Worm (Caenorhabditis elegans) whole organism, midembryonic: Measurements from ENCODE around the gene ooc-5.

Experiments used
- T22C8.4 ChIP-seq: fragments of 200-800 bp; sonication (Bioruptor generic); IDR thresholded peaks from 2 replicates; pipeline ENCODE4 v1.3.6; 2022; ENCODE audit warnings: missing genetic modification characterization, missing compliant biosample characterization
- cog-1 ChIP-seq: sonication (generic microtip); optimal IDR thresholded peaks from 2 replicates; lab custom pipeline; 2016; ENCODE audit warnings: missing genetic modification characterization, missing compliant biosample characterization
- flt-1 ChIP-seq: fragments of 200-800 bp; sonication (Bioruptor generic); IDR thresholded peaks from 2 replicates; pipeline ENCODE4 v1.3.6; 2022; ENCODE audit warnings: missing genetic modification characterization, missing compliant biosample characterization
- klf-2 ChIP-seq: fragments of 200-800 bp; sonication (Bioruptor generic); conservative IDR thresholded peaks from 2 replicates; pipeline ENCODE4 v1.3.6; 2022; ENCODE audit warnings: missing genetic modification reagents, missing genetic modification characterization, missing compliant biosample characterization
- med-1 ChIP-seq: sonication (generic microtip); optimal IDR thresholded peaks from 2 replicates; lab custom pipeline; 2017; ENCODE audit warnings: missing genetic modification characterization, mild to moderate bottlenecking, missing compliant biosample characterization, antibody characterized with exemption, missing genetic modification reagents; ENCODE audit not compliant: insufficient read depth
- ref-1 ChIP-seq: fragments of 200-800 bp; sonication (Bioruptor generic); conservative IDR thresholded peaks from 2 replicates; pipeline ENCODE4 v1.3.6; 2022; ENCODE audit warnings: missing genetic modification reagents, missing genetic modification characterization, missing compliant biosample characterization
- tab-1 ChIP-seq: fragments of 200-800 bp; sonication (Bioruptor generic); IDR thresholded peaks from 2 replicates; pipeline ENCODE4 v1.3.6; 2022; ENCODE audit warnings: missing genetic modification characterization, missing compliant biosample characterization
- ztf-23 ChIP-seq: fragments of 200-800 bp; sonication (Bioruptor generic); IDR thresholded peaks from 2 replicates; pipeline ENCODE4 v1.3.6; 2022; ENCODE audit warnings: missing genetic modification reagents, missing genetic modification characterization, missing compliant biosample characterization
- ztf-29 ChIP-seq: fragments of 200-800 bp; sonication (Bioruptor generic); IDR thresholded peaks from 2 replicates; pipeline ENCODE4 v1.3.6; 2022; ENCODE audit warnings: missing genetic modification reagents, missing genetic modification characterization, missing compliant biosample characterization

The ooc-5 gene

DNA sequence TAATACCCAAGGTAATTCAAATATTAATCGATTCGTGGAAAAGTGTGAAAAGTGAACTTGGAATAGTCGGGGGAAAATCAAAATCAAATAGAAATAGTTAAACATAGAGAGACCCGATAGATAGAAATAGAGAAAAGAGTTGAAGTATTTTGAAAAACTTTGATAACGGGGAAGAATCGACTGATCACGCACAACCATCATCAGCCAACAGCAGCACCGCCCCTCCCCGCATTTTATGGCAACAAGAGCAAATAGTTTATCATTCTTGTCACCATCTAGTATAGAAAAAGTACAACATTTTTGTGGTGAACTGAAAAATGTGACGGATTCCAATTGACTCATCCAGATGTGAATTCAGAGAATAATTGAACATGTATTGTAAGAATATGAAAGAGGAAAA, 1.4 kb upstream of the ooc-5 start:
- TF ChIP-seq cog-1 (tag; lab: Kevin White, UChicago): no peak
- no peak for TF ChIP-seq med-1 (GFP tag; lab: Kevin White, UChicago)
- no peak for TF ChIP-seq T22C8.4 (GFP tag; lab: Robert Waterston, UW)
- TF ChIP-seq ztf-23 (GFP tag; lab: Robert Waterston, UW): no peak
- TF ChIP-seq ztf-29 (GFP tag; lab: Robert Waterston, UW): no peak
- TF ChIP-seq ref-1: no peak
- TF ChIP-seq tab-1 (GFP tag; lab: Robert Waterston, UW): no peak
- TF ChIP-seq klf-2: no peak
- TF ChIP-seq flt-1: no peak

DNA sequence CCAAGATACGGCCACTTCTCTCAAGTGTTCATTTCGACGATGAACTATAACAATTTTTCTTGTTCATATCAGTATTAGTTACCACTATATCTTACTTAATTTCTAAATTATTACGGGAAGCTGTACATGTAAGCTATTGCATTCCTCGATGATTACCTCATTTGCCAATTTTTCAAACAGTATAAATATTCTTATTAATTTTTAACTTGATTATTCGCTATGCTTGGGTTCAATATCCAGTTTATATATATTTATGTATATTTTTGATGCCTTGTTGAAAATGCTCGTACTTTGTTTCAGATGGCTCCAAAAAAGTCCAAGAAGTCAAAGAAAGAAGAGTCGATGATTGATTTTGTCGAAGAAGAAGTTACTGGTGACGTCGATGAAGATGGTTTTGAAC, 1.4 kb downstream of the ooc-5 start, which contains the start of gene F44G4.1:
Gene F44G4.1 (plus strand): TSS at position 301 of the 400 bp plus-strand sequence.
- TF ChIP-seq cog-1 (tag; lab: Kevin White, UChicago) (no peak), ztf-23 (GFP tag; lab: Robert Waterston, UW) (no peak), ztf-29 (GFP tag; lab: Robert Waterston, UW) (no peak), med-1 (GFP tag; lab: Kevin White, UChicago) (no peak)

DNA sequence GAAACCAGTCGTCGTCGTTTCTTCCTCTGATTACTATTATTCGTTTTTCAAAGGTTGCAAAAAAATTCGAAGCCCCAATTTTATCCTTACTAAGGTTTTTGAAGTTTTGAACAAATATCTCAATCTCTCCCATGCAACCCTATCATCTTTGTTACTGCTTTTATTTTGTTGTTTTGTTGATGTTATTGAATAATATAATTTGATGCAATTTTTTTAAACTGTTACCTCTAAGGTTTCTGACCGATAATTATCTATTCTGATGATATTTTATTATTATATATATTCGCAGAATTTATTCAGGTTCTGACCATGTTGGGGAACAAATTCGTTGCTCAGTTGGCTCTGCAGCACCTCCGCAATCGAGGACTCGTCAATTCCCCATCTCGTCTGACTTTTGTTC, 3.1 kb downstream of the ooc-5 start, which contains the start of gene ndub-2:
Gene ndub-2 (plus strand): TSS at position 301 of the 400 bp plus-strand sequence.
- no peak for TF ChIP-seq ztf-29 (GFP tag; lab: Robert Waterston, UW)
- no peak for TF ChIP-seq cog-1 (tag; lab: Kevin White, UChicago)
- no peak for TF ChIP-seq flt-1
- no peak for TF ChIP-seq med-1 (GFP tag; lab: Kevin White, UChicago)
- no peak for TF ChIP-seq ztf-23 (GFP tag; lab: Robert Waterston, UW)
- TF ChIP-seq ref-1: no peak
- TF ChIP-seq klf-2: no peak
- TF ChIP-seq tab-1 (GFP tag; lab: Robert Waterston, UW): no peak
- TF ChIP-seq T22C8.4 (GFP tag; lab: Robert Waterston, UW): no peak

DNA sequence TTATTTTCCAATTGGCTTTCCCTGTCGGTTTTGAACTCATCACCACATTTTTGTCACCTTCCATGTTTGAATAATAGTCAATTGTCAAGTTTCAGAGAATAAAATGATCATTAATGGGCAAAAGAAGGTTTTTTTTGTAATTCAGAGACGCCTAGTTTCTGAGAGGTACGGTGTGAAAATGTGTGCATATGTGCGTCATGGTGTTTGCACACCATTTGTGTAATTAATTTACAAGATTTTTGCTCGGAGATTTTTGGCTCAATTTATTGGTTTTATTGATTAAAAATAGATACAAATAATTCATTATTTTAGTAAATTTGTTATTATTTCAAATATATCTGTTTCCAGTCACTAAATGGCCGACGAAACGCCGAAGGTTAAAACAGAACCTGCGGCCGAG, 4.5 kb downstream of the ooc-5 start, which contains the start of the genes F44G4.3 and tdp-1:
Gene F44G4.3 (minus strand): TSS at position 184 of the 400 bp plus-strand sequence.
Gene tdp-1 (plus strand): TSS at position 347 of the 400 bp plus-strand sequence.
- TF ChIP-seq tab-1 (GFP tag; lab: Robert Waterston, UW) (no peak), ref-1 (no peak), ztf-23 (GFP tag; lab: Robert Waterston, UW) (no peak), ztf-29 (GFP tag; lab: Robert Waterston, UW) (no peak), cog-1 (tag; lab: Kevin White, UChicago) (no peak), med-1 (GFP tag; lab: Kevin White, UChicago) (no peak), klf-2 (no peak), T22C8.4 (GFP tag; lab: Robert Waterston, UW) (no peak), flt-1 (no peak)

DNA sequence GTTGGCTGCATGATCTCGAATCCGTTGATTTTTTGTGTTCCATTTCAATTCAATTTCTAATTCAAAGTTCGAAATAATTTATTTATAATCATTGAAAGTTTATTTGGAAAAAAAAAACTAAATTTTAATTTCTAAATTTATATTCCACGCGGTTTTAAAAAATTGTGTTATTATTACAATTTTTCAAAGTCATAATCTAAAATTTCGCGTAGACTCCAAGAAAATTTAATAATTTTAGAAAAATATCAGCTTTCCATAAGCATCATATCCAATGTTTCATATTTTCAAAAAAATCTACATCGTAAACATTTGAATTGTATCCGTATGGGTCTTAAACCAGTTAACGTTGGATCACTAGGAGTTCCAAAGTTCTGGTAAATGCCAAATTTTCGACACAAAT, 7.4 kb downstream of the ooc-5 start, which contains the start of gene F44G4.5:
Gene F44G4.5 (minus strand): TSS at position 101 of the 400 bp plus-strand sequence.
- TF ChIP-seq cog-1 (tag; lab: Kevin White, UChicago): no peak
- no peak for TF ChIP-seq tab-1 (GFP tag; lab: Robert Waterston, UW)
- TF ChIP-seq T22C8.4 (GFP tag; lab: Robert Waterston, UW): no peak
- TF ChIP-seq klf-2: no peak
- no peak for TF ChIP-seq flt-1
- no peak for TF ChIP-seq med-1 (GFP tag; lab: Kevin White, UChicago)
- TF ChIP-seq ref-1: no peak
- no peak for TF ChIP-seq ztf-29 (GFP tag; lab: Robert Waterston, UW)
- TF ChIP-seq ztf-23 (GFP tag; lab: Robert Waterston, UW): no peak

DNA sequence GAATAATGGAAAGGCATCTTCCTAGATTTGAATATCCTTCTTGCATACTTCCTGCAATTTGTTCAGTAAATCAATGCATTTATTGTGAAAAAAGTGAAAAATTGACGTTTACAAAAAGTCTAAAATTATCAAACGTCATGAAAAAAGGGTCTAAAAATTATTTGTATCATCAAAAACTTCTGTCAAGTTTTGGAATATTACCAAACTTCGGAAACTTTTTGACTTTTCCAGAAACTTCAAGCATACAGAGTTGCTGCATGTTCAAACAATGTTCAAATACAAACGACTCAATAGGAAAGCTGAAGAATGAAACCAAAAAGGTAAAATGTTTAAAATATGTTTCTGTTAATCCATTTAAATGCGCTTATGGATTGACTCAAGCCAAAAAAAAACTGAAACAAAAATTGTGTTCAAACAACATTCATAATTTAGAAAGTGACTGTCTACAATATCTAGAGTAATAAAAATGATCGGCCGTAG, 8.8 kb downstream of the ooc-5 start, which contains the start of gene F44G4.6:
Gene F44G4.6 (minus strand): TSS at position 51 of the 480 bp plus-strand sequence.
- TF ChIP-seq ref-1 (no peak), ztf-23 (GFP tag; lab: Robert Waterston, UW) (no peak), tab-1 (GFP tag; lab: Robert Waterston, UW) (no peak)

DNA sequence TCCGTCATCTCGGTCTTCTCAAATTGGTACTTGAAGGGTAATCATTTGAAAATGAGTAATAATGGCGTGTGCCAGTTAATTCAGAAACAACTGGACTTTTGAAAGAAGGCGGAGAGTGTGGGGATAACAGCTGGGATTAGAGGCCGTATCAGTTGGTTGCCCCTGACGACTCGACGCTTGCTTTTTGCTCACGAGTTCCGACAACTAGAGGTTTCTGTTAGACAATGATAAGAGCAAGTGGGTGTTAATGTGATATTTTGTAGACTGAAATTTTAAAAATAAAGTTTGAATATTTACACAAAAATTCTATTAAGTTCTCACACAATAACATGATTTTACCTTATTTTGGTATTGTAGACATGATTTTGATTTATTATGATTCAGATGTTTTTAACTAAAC, 12.1 kb downstream of the ooc-5 start, which contains the start of gene F44G4.7:
Gene F44G4.7 (minus strand): TSS at position 101 of the 400 bp plus-strand sequence.
- TF ChIP-seq flt-1: no peak
- no peak for TF ChIP-seq ref-1
- no peak for TF ChIP-seq cog-1 (tag; lab: Kevin White, UChicago)
- TF ChIP-seq ztf-29 (GFP tag; lab: Robert Waterston, UW): no peak
- no peak for TF ChIP-seq ztf-23 (GFP tag; lab: Robert Waterston, UW)
- TF ChIP-seq klf-2: no peak
- TF ChIP-seq T22C8.4 (GFP tag; lab: Robert Waterston, UW): no peak
- TF ChIP-seq tab-1 (GFP tag; lab: Robert Waterston, UW): no peak
- TF ChIP-seq med-1 (GFP tag; lab: Kevin White, UChicago): no peak

DNA sequence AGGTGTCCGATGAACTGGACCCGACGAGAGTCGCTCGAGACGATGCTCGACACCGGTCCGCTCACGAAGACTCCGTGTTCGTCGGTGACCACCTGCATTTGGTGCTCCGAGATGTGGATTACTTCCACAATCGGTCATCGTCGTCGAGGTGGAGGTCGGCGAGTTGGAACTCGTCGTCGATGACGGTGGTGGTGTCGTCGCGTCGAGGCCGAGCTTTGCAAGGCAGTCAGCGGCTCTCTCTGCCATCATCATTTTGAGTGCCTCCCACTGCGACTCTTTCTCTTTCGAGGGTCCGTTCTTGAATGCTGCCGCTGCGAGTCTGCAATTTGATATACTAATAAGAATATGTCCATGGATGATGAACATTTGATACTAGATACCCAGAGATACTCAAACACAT, 14.8 kb downstream of the ooc-5 start:
- TF ChIP-seq ztf-29 (GFP tag; lab: Robert Waterston, UW): no peak
- TF ChIP-seq T22C8.4 (GFP tag; lab: Robert Waterston, UW): no peak
- no peak for TF ChIP-seq tab-1 (GFP tag; lab: Robert Waterston, UW)

DNA sequence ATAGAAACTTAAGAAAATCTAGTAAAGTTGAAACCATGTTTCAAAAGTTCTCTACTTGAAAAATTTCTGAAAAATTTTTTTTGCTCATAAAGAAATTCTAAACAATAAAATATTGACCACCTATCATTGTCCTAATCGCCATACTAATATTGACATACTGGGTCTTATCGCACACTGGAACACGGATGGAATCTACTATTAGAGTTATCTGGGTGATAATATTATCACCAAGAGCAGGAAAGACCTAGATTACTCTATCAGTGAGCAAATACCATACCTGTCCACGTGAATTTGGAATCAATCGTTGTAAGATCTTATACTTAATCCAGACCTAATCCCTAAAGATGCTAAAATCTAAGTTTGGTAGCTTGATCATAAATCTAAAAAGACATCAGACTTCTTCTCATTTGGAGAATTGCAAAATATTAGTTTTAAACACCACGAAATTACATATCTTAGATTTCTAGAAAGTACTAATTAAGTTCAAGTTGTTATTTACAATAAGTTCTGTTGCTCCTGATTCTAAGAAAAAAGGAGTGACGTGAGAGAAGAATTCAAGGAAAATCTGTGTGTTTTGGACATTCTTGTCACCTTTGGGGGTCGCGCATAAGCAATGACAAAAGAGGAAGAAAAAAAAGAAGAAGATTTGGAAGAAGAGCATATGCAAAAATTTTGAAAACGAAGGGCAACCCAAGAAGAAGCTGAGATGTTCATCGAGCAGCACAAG, 17.2 kb downstream of the ooc-5 start:
- TF ChIP-seq ref-1 (no peak), T22C8.4 (GFP tag; lab: Robert Waterston, UW) (no peak)

DNA sequence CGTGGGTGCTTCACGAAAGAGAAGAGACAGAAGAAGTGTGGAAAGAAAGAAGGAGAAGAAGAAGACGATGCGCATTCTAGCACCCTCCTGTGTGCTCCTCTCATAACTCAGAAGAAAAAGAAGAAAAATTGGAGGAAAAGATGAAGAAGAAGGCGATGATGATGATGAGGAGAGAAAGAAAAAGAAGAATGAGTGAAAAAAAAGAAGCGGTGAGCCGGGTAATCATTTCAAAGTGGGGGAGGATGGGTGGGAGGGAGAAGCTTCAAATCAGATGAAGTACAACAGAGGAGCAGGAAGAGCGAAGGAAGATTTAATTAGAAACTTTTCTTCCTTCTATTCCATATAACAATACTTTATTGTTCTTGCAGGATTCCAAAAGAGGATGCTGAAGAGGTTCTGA, 17.7 kb downstream of the ooc-5 start:
- no peak for TF ChIP-seq ztf-29 (GFP tag; lab: Robert Waterston, UW)
- TF ChIP-seq ztf-23 (GFP tag; lab: Robert Waterston, UW): no peak
- TF ChIP-seq tab-1 (GFP tag; lab: Robert Waterston, UW): no peak
- TF ChIP-seq ref-1: no peak
- TF ChIP-seq klf-2: no peak
- TF ChIP-seq cog-1 (tag; lab: Kevin White, UChicago): no peak
- TF ChIP-seq med-1 (GFP tag; lab: Kevin White, UChicago): no peak
- TF ChIP-seq flt-1: no peak
- TF ChIP-seq T22C8.4 (GFP tag; lab: Robert Waterston, UW): no peak
